Fruit fly (Drosophila melanogaster): Measurements from ENCODE around the gene CG9265.
A peak's percentile ranks its signal among the peaks of the same experiment; 100 is the strongest.

The CG9265 gene

DNA sequence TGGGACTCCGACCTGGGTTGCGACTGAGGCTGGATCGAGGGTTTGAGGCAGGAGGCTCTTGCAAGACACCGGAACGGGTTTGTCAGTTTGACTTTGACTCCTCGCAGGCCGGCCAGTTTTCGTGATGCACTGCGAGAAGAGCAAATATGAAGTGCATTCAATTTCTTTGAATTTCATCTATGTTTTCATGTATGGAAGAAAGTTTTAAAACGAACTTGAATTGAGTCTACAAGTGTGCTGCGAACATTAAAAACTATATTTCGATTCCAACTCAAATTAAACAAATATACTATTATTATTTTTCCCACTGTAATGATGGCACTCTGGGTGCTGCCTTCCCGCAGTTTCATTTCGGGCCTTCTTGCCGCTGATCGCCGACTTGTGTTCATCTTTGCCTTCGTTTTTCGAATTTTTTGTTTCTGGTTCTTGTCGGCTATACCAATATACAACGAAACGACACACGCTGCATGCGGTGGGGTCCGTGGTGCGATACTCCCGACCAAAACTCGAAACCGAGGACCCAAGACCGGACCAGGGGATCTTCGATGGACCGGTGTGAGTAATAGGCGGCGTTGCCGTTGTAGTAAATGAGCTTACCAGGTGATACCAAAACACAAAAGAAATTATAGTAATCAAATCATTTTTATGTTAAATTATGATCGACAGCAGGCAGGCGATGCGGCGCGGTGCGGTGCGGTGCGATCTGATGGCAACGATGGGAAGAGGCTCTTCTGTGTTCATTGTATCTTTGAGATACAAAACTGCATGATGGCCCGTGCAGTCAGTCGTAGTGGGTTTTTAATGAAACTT lies 61.8 kb downstream of the CG9265 start (continued):
- TF ChIP-seq CG5245 (GFP tag; optimal IDR thresholded peaks at IDR 0.05) = peak; percentile 86
- peak; percentile 32 to 58 for TF ChIP-seq Hr51 (GFP tag; optimal IDR thresholded peaks at IDR 0.05)
- TF ChIP-seq eyg (GFP tag; optimal IDR thresholded peaks at IDR 0.05) = no peak
- 0 out of 2 replicates have a peak, but pooled peaks have one; percentile 23 for TF ChIP-seq rib (GFP tag; IDR thresholded peaks at IDR 0.05)
- no peak for TF ChIP-seq GATAe (GFP tag; conservative IDR thresholded peaks at IDR 0.05)
- TF ChIP-seq caup (GFP tag; optimal IDR thresholded peaks at IDR 0.05; ENCODE audit: severe bottlenecking) = peak; percentile 16
- TF ChIP-seq PHDP (tag; optimal IDR thresholded peaks at IDR 0.05) = peak; percentile 71
- peak; percentile 35 for TF ChIP-seq CG1792 (GFP tag; optimal IDR thresholded peaks at IDR 0.05)
- peak; percentile 52 for TF ChIP-seq CG18599 (GFP tag; optimal IDR thresholded peaks at IDR 0.05)
- TF ChIP-seq CG14050 (GFP tag; IDR thresholded peaks at IDR 0.05) = peak; percentile 45; the same call in 2 of the 3 replicates
- peak; percentile 87 for TF ChIP-seq fd96Cb (tag; optimal IDR thresholded peaks at IDR 0.05)
- no peak for TF ChIP-seq grn (GFP tag; optimal IDR thresholded peaks at IDR 0.05)
- TF ChIP-seq Ravus (GFP tag; IDR thresholded peaks at IDR 0.05) = no peak
- peak; percentile 39 for TF ChIP-seq HLH54F (GFP tag; optimal IDR thresholded peaks at IDR 0.05)
- TF ChIP-seq Gug (GFP tag; IDR thresholded peaks at IDR 0.05) = peak; percentile 55; the same call in 3 of the 4 replicates
- no peak for TF ChIP-seq shn (GFP tag; optimal IDR thresholded peaks at IDR 0.05)
- no peak for TF ChIP-seq fru (optimal IDR thresholded peaks at IDR 0.05)
- TF ChIP-seq CG7928 (GFP tag; optimal IDR thresholded peaks at IDR 0.05) = no peak
- peak; percentile 3 for TF ChIP-seq CG11398 (GFP tag; optimal IDR thresholded peaks at IDR 0.05)
- TF ChIP-seq CG12155 (GFP tag; optimal IDR thresholded peaks at IDR 0.05) = peak; percentile 54
- no peak for TF ChIP-seq zfh2 (GFP tag; optimal IDR thresholded peaks at IDR 0.05)
- peak; percentile 87 for TF ChIP-seq CG6254 (GFP tag; optimal IDR thresholded peaks at IDR 0.05)
- peak; percentile 96 for TF ChIP-seq dmrt11E (tag; optimal IDR thresholded peaks at IDR 0.05)
- peak; percentile 87 for TF ChIP-seq otp (GFP tag; IDR thresholded peaks at IDR 0.05)
- peak; percentile 24 for TF ChIP-seq Jarid2 (GFP tag; optimal IDR thresholded peaks at IDR 0.05)
- no peak for TF ChIP-seq BEAF-32 (GFP tag; optimal IDR thresholded peaks at IDR 0.05)
- TF ChIP-seq CG11093 (GFP tag; IDR thresholded peaks at IDR 0.05) = peak; percentile 72; the same call in 2 of the 3 replicates
- TF ChIP-seq bbx (GFP tag; IDR thresholded peaks at IDR 0.05; ENCODE audit: partially characterized antibody) = no peak
- peak; percentile 72 for TF ChIP-seq cato (GFP tag; optimal IDR thresholded peaks at IDR 0.05; ENCODE audit: borderline replicate concordance)
- peak; percentile 65; the same call in 1 of the 2 replicates for TF ChIP-seq ttk (GFP tag; IDR thresholded peaks at IDR 0.05)
- TF ChIP-seq mam (GFP tag; optimal IDR thresholded peaks at IDR 0.05) = peak; percentile 48
- peak; percentile 71 for TF ChIP-seq Camta (GFP tag; optimal IDR thresholded peaks at IDR 0.05)
- TF ChIP-seq Oli (tag; optimal IDR thresholded peaks at IDR 0.05) = peak; percentile 81
- TF ChIP-seq h (optimal IDR thresholded peaks at IDR 0.05) = no peak
- peak; percentile 79 for TF ChIP-seq pum (GFP tag; optimal IDR thresholded peaks at IDR 0.05)
- peak; percentile 66; the same call in 2 of the 3 replicates for TF ChIP-seq tgo (GFP tag; IDR thresholded peaks at IDR 0.05)
- TF ChIP-seq ATbp (GFP tag; optimal IDR thresholded peaks at IDR 0.05) = peak; percentile 72
- TF ChIP-seq Dfd (GFP tag; optimal IDR thresholded peaks at IDR 0.05) = no peak
- TF ChIP-seq az2 (GFP tag; optimal IDR thresholded peaks at IDR 0.05) = peak; percentile 89
- peak in 1 of 2 experiments; percentile 65 for TF ChIP-seq tll (GFP tag; optimal IDR thresholded peaks at IDR 0.05)
- TF ChIP-seq Mad (GFP tag; optimal IDR thresholded peaks at IDR 0.05) = peak; percentile 64
- TF ChIP-seq tap (tag; optimal IDR thresholded peaks at IDR 0.05) = peak; percentile 75
- TF ChIP-seq sna (GFP tag; IDR thresholded peaks at IDR 0.05; ENCODE audit: partially characterized antibody) = no peak
- TF ChIP-seq Nf-YB (GFP tag; optimal IDR thresholded peaks at IDR 0.05) = peak; percentile 60
- TF ChIP-seq ewg (GFP tag; optimal IDR thresholded peaks at IDR 0.05) = peak; percentile 59

Measured in whole organism, embryonic.